Fruit fly (Drosophila melanogaster): ENCODE data around the gene CG1116.

Gene CG1116

dm6 chr3R:5232197-5232607 is 12.7 kb downstream of the CG1116 start, which contains the start of the genes Kat60 and Mms19 (continued):
- TF ChIP-seq Asciz (GFP tag; optimal IDR thresholded peaks at IDR 0.05) (no peak), Bteb2 (GFP tag; optimal IDR thresholded peaks at IDR 0.05) (peak; percentile 37), CG10959 (GFP tag; IDR thresholded peaks at IDR 0.05) (no peak), Hr3 (GFP tag; optimal IDR thresholded peaks at IDR 0.05) (peak; percentile 62), prd (optimal IDR thresholded peaks at IDR 0.05) (no peak), prd (GFP tag; IDR thresholded peaks at IDR 0.05) (peak; percentile 84), Ets65A (GFP tag) (peak; percentile 98), CG12942 (GFP tag; optimal IDR thresholded peaks at IDR 0.05) (peak; percentile 68), cwo (GFP tag; optimal IDR thresholded peaks at IDR 0.05) (no peak), CG12659 (GFP tag; optimal IDR thresholded peaks at IDR 0.05) (peak; percentile 85), HmgD (GFP tag; optimal IDR thresholded peaks at IDR 0.05) (peak; percentile 2), Tbp (GFP tag; optimal IDR thresholded peaks at IDR 0.05) (peak; percentile 14), Scr (GFP tag; IDR thresholded peaks at IDR 0.05; ENCODE audit: partially characterized antibody) (peak; percentile 97), CG32767 (GFP tag; IDR thresholded peaks at IDR 0.05) (peak; percentile 46; the same call in 1 of the 2 replicates), tll (GFP tag; optimal IDR thresholded peaks at IDR 0.05) (peak in 1 of 2 experiments; percentile 97), CG7963 (GFP tag; IDR thresholded peaks at IDR 0.05; ENCODE audit: partially characterized antibody) (peak; percentile 92), CG9817 (tag; optimal IDR thresholded peaks at IDR 0.05) (peak; percentile 68), CG8388 (GFP tag; optimal IDR thresholded peaks at IDR 0.05) (peak; percentile 47), exex (tag; optimal IDR thresholded peaks at IDR 0.05) (no peak), Gug (GFP tag; IDR thresholded peaks at IDR 0.05) (peak; percentile 84; the same call in 3 of the 4 replicates), ken (GFP tag; IDR thresholded peaks at IDR 0.05) (peak; percentile 65; the same call in 2 of the 3 replicates), esg (GFP tag; conservative IDR thresholded peaks at IDR 0.05) (peak; percentile 70), corto (GFP tag; optimal IDR thresholded peaks at IDR 0.05) (no peak), CG12104 (GFP tag; optimal IDR thresholded peaks at IDR 0.05) (peak; percentile 48), BtbVII (GFP tag; optimal IDR thresholded peaks at IDR 0.05) (no peak), tgo (GFP tag; IDR thresholded peaks at IDR 0.05) (peak; percentile 71), CG3847 (GFP tag; IDR thresholded peaks at IDR 0.05) (peak; percentile 83), Lpt (GFP tag; optimal IDR thresholded peaks at IDR 0.05) (no peak), twi (tag; optimal IDR thresholded peaks at IDR 0.05) (no peak), CG3995 (GFP tag; optimal IDR thresholded peaks at IDR 0.05) (peak; percentile 60), tin (GFP tag; optimal IDR thresholded peaks at IDR 0.05) (peak; percentile 73), CG12744 (GFP tag; optimal IDR thresholded peaks at IDR 0.05) (peak; percentile 6), Jarid2 (GFP tag; optimal IDR thresholded peaks at IDR 0.05) (peak; percentile 30), CG2712 (tag; optimal IDR thresholded peaks at IDR 0.05) (peak; percentile 74), CG6791 (GFP tag; IDR thresholded peaks at IDR 0.05; ENCODE audit: partially characterized antibody) (peak; percentile 94), CG17359 (tag; optimal IDR thresholded peaks at IDR 0.05) (peak; percentile 25), CG14860 (GFP tag; IDR thresholded peaks at IDR 0.05; ENCODE audit: partially characterized antibody) (peak; percentile 93), ap (GFP tag; IDR thresholded peaks at IDR 0.05) (no peak), CG14441 (GFP tag; IDR thresholded peaks at IDR 0.05) (peak; percentile 64), Rx (GFP tag; IDR thresholded peaks at IDR 0.05) (0 out of 2 replicates have a peak, but pooled peaks have one; percentile 30), CG13775 (GFP tag; optimal IDR thresholded peaks at IDR 0.05) (peak; percentile 80), Dip2 (GFP tag; IDR thresholded peaks at IDR 0.05) (no peak), CG8290 (GFP tag; optimal IDR thresholded peaks at IDR 0.05) (peak; percentile 73), CG8290 (tag; optimal IDR thresholded peaks at IDR 0.05) (no peak), CG4854 (GFP tag; optimal IDR thresholded peaks at IDR 0.05) (peak; percentile 55), jigr1 (GFP tag; IDR thresholded peaks at IDR 0.05) (peak; percentile 82; the same call in 2 of the 3 replicates), CG17829 (tag; optimal IDR thresholded peaks at IDR 0.05) (peak; percentile 66), ab (GFP tag; optimal IDR thresholded peaks at IDR 0.05) (no peak), CG8281 (tag; optimal IDR thresholded peaks at IDR 0.05) (no peak), knrl (GFP tag; IDR thresholded peaks at IDR 0.05; ENCODE audit: partially characterized antibody) (peak; percentile 98), CG11093 (GFP tag; IDR thresholded peaks at IDR 0.05) (peak; percentile 52; the same call in 1 of the 3 replicates)
